Fruit fly (Drosophila melanogaster) whole organism, embryonic: Measurements from ENCODE around the gene FBXO11.
A peak's percentile ranks its signal among the peaks of the same experiment; 100 is the strongest.

ENCODE experiments used
- Aef1 ChIP-seq: fragments of 200-800 bp; sonication (Bioruptor generic); IDR thresholded peaks from 3 replicates; pipeline ENCODE4 v1.3.6; 2022; ENCODE audit warnings: missing biosample characterization, missing genetic modification characterization
- CG10543 ChIP-seq: fragments of 200-800 bp; sonication (Bioruptor generic); optimal IDR thresholded peaks from 3 replicates; lab custom pipeline; 2017; ENCODE audit warnings: missing biosample characterization, mild to moderate bottlenecking, missing genetic modification characterization, moderate library complexity
- CG11504 ChIP-seq: fragments of 200-800 bp; sonication (Bioruptor generic); optimal IDR thresholded peaks from 3 replicates; lab custom pipeline; 2019; ENCODE audit warnings: missing biosample characterization, mild to moderate bottlenecking, missing genetic modification characterization, moderate library complexity
- CG13287 ChIP-seq: fragments of 200-800 bp; sonication (Bioruptor generic); IDR thresholded peaks from 2 replicates; pipeline ENCODE4 v1.3.6; 2022; ENCODE audit warnings: missing biosample characterization, missing genetic modification characterization; ENCODE audit not compliant: partially characterized antibody
- CG15011 ChIP-seq: fragments of 200-800 bp; sonication (Bioruptor generic); optimal IDR thresholded peaks from 3 replicates; lab custom pipeline; 2018; ENCODE audit warnings: missing biosample characterization, mild to moderate bottlenecking, missing genetic modification characterization
- CG1603 ChIP-seq: fragments of 200-800 bp; sonication (Bioruptor generic); optimal IDR thresholded peaks from 2 replicates; lab custom pipeline; 2019; ENCODE audit warnings: missing biosample characterization, mild to moderate bottlenecking, missing genetic modification characterization, moderate library complexity
- CG16863 ChIP-seq: fragments of 200-800 bp; sonication (Bioruptor generic); optimal IDR thresholded peaks from 3 replicates; lab custom pipeline; 2016; ENCODE audit warnings: missing biosample characterization, missing genetic modification characterization
- CG17912 ChIP-seq: fragments of 200-800 bp; sonication (Bioruptor generic); optimal IDR thresholded peaks from 2 replicates; lab custom pipeline; 2018; ENCODE audit warnings: missing biosample characterization, mild to moderate bottlenecking, missing genetic modification characterization
- CG2678 ChIP-seq: fragments of 200-800 bp; sonication (Bioruptor generic); optimal IDR thresholded peaks from 3 replicates; lab custom pipeline; 2019; ENCODE audit warnings: missing biosample characterization, mild to moderate bottlenecking, missing genetic modification characterization, moderate library complexity
- CG31388 ChIP-seq: fragments of 200-800 bp; sonication (Bioruptor generic); optimal IDR thresholded peaks from 2 replicates; lab custom pipeline; 2016; ENCODE audit warnings: missing biosample characterization, missing genetic modification characterization
- CG32767 ChIP-seq: fragments of 200-800 bp; sonication (Bioruptor generic); IDR thresholded peaks from 2 replicates; pipeline ENCODE4 v1.3.6; 2022; ENCODE audit warnings: missing biosample characterization, missing genetic modification characterization
- CG34376 ChIP-seq: fragments of 200-800 bp; sonication (Bioruptor generic); optimal IDR thresholded peaks from 2 replicates; lab custom pipeline; 2018; ENCODE audit warnings: missing biosample characterization, mild to moderate bottlenecking, missing genetic modification characterization
- CG3995 ChIP-seq: fragments of 200-800 bp; sonication (Bioruptor generic); optimal IDR thresholded peaks from 3 replicates; lab custom pipeline; 2016; ENCODE audit warnings: missing biosample characterization, missing genetic modification characterization
- CG4730 ChIP-seq: fragments of 200-800 bp; sonication (Bioruptor generic); IDR thresholded peaks from 2 replicates; pipeline ENCODE4 v1.3.6; 2022; ENCODE audit warnings: missing biosample characterization, missing genetic modification characterization
- CG4820 ChIP-seq: fragments of 200-800 bp; sonication (Bioruptor generic); optimal IDR thresholded peaks from 3 replicates; lab custom pipeline; 2016; ENCODE audit warnings: missing biosample characterization, missing genetic modification characterization
- CG6854 ChIP-seq: fragments of 200-800 bp; sonication (Bioruptor generic); optimal IDR thresholded peaks from 3 replicates; lab custom pipeline; 2017; ENCODE audit warnings: missing biosample characterization, mild to moderate bottlenecking, missing genetic modification characterization
- Dbx ChIP-seq: fragments of 200-800 bp; sonication (Bioruptor generic); IDR thresholded peaks from 3 replicates; pipeline ENCODE4 v1.3.6; 2022; ENCODE audit warnings: missing biosample characterization, missing genetic modification characterization
- Deaf1 ChIP-seq: fragments of 200-800 bp; optimal IDR thresholded peaks from 3 replicates; lab custom pipeline; 2019; ENCODE audit warnings: missing biosample characterization, mild to moderate bottlenecking, missing genetic modification characterization, moderate library complexity
- Dip3 ChIP-seq: fragments of 200-800 bp; sonication (Bioruptor generic); optimal IDR thresholded peaks from 3 replicates; lab custom pipeline; 2016; ENCODE audit warnings: missing biosample characterization, missing genetic modification characterization
- E2f1 ChIP-seq: fragments of 200-800 bp; sonication (Bioruptor generic); IDR thresholded peaks from 2 replicates; pipeline ENCODE4 v1.3.6; 2022; ENCODE audit warnings: missing biosample characterization, missing genetic modification characterization
- E2f2 ChIP-seq: fragments of 200-800 bp; sonication (Bioruptor generic); IDR thresholded peaks from 2 replicates; pipeline ENCODE4 v1.3.6; 2022; ENCODE audit warnings: missing biosample characterization, missing genetic modification characterization
- ERR ChIP-seq: fragments of 200-800 bp; sonication (Bioruptor generic); optimal IDR thresholded peaks from 2 replicates; lab custom pipeline; 2016; ENCODE audit warnings: missing biosample characterization, missing genetic modification characterization
- HLH4C ChIP-seq: fragments of 200-800 bp; sonication (Bioruptor generic); IDR thresholded peaks from 3 replicates; pipeline ENCODE4 v1.3.6; 2022; ENCODE audit warnings: missing biosample characterization, missing genetic modification characterization; ENCODE audit not compliant: partially characterized antibody
- Hey ChIP-seq: fragments of 200-800 bp; sonication (Bioruptor generic); optimal IDR thresholded peaks from 3 replicates; lab custom pipeline; 2018; ENCODE audit warnings: missing biosample characterization, mild to moderate bottlenecking, missing genetic modification characterization
- Hmr ChIP-seq: fragments of 200-800 bp; sonication (Bioruptor generic); optimal IDR thresholded peaks from 3 replicates; lab custom pipeline; 2017; ENCODE audit warnings: mild to moderate bottlenecking, missing biosample characterization, missing genetic modification reagents, missing genetic modification characterization
- Nf-YC ChIP-seq: fragments of 200-800 bp; optimal IDR thresholded peaks from 3 replicates; lab custom pipeline; 2019; ENCODE audit warnings: missing biosample characterization, mild to moderate bottlenecking, missing genetic modification characterization, moderate library complexity
- Poxn ChIP-seq: fragments of 200-800 bp; sonication (Bioruptor generic); IDR thresholded peaks from 2 replicates; pipeline ENCODE4 v1.3.6; 2022; ENCODE audit warnings: missing biosample characterization, missing genetic modification characterization
- Scr ChIP-seq: fragments of 200-800 bp; sonication (Bioruptor generic); IDR thresholded peaks from 2 replicates; pipeline ENCODE4 v1.3.6; 2022; ENCODE audit warnings: missing biosample characterization, missing genetic modification characterization; ENCODE audit not compliant: partially characterized antibody
- ap ChIP-seq: fragments of 200-800 bp; sonication (Bioruptor generic); IDR thresholded peaks from 2 replicates; pipeline ENCODE4 v1.3.6; 2022; ENCODE audit warnings: missing biosample characterization, missing genetic modification characterization
- ara ChIP-seq: fragments of 200-800 bp; sonication (Bioruptor generic); IDR thresholded peaks from 2 replicates; pipeline ENCODE4 v1.3.6; 2022; ENCODE audit warnings: missing biosample characterization, missing genetic modification characterization
- bab2 ChIP-seq: fragments of 200-800 bp; sonication (Bioruptor generic); optimal IDR thresholded peaks from 2 replicates; lab custom pipeline; 2016; ENCODE audit warnings: missing biosample characterization, missing genetic modification characterization
- chif ChIP-seq, 2 experiments: fragments of 200-800 bp; sonication (Bioruptor generic); optimal IDR thresholded peaks; 3 replicates each; lab custom pipeline; 2016; ENCODE audit warnings: missing biosample characterization in 2 of 2, missing genetic modification characterization in 2 of 2
- chm ChIP-seq: fragments of 200-800 bp; sonication (Bioruptor generic); IDR thresholded peaks from 2 replicates; pipeline ENCODE4 v1.3.6; 2022; ENCODE audit warnings: missing biosample characterization, missing genetic modification characterization
- chn ChIP-seq: fragments of 200-800 bp; sonication (Bioruptor generic); optimal IDR thresholded peaks from 2 replicates; lab custom pipeline; 2016; ENCODE audit warnings: missing biosample characterization, missing genetic modification characterization
- dpn ChIP-seq, 2 experiments: fragments of 200-800 bp; sonication (Bioruptor generic); optimal IDR thresholded peaks; 3 replicates each; lab custom pipeline; 2016; ENCODE audit warnings: missing biosample characterization in 2 of 2, missing genetic modification characterization in 2 of 2
- h ChIP-seq: fragments of >200 bp; optimal IDR thresholded peaks from 2 replicates; lab custom pipeline; 2017
- her ChIP-seq: fragments of 200-800 bp; sonication (Bioruptor generic); optimal IDR thresholded peaks from 2 replicates; lab custom pipeline; 2016; ENCODE audit warnings: missing biosample characterization, missing genetic modification characterization
- jigr1 ChIP-seq: fragments of 200-800 bp; sonication (Bioruptor generic); IDR thresholded peaks from 3 replicates; pipeline ENCODE4 v1.3.6; 2022; ENCODE audit warnings: missing biosample characterization, missing genetic modification characterization
- kni ChIP-seq: fragments of 200-800 bp; sonication (Bioruptor generic); optimal IDR thresholded peaks from 3 replicates; lab custom pipeline; 2017; ENCODE audit warnings: mild to moderate bottlenecking, missing biosample characterization, missing genetic modification reagents, missing genetic modification characterization
- knrl ChIP-seq: fragments of 200-800 bp; sonication (Bioruptor generic); IDR thresholded peaks from 3 replicates; pipeline ENCODE4 v1.3.6; 2022; ENCODE audit warnings: missing biosample characterization, missing genetic modification characterization; ENCODE audit not compliant: partially characterized antibody
- luna ChIP-seq: fragments of 200-800 bp; sonication (Bioruptor generic); optimal IDR thresholded peaks from 2 replicates; lab custom pipeline; 2016; ENCODE audit warnings: missing biosample characterization, missing genetic modification characterization
- mld ChIP-seq: fragments of 200-800 bp; sonication (Bioruptor generic); IDR thresholded peaks from 3 replicates; pipeline ENCODE4 v1.3.6; 2022; ENCODE audit warnings: missing biosample characterization, missing genetic modification characterization; ENCODE audit not compliant: partially characterized antibody
- nom ChIP-seq: fragments of 200-800 bp; sonication (Bioruptor generic); optimal IDR thresholded peaks from 2 replicates; lab custom pipeline; 2017; ENCODE audit warnings: missing biosample characterization, missing genetic modification characterization, mild to moderate bottlenecking, moderate library complexity, missing genetic modification reagents
- onecut ChIP-seq: fragments of 200-800 bp; sonication (Bioruptor generic); IDR thresholded peaks from 2 replicates; pipeline ENCODE4 v1.3.6; 2022; ENCODE audit warnings: missing biosample characterization, missing genetic modification characterization
- pan ChIP-seq, 4 experiments: fragments of >200 bp in 3 of 4; fragments of 200-800 bp in 1 of 4; sonication (Bioruptor generic) in 1 of 4; optimal IDR thresholded peaks in 3 of 4; IDR thresholded peaks in 1 of 4; 2 replicates each; pipeline versions ENCODE4 v1.3.6 to Lab custom; 2017 to 2022; ENCODE audit warnings: missing biosample characterization in 2 of 4, missing genetic modification characterization in 2 of 4, mixed read lengths in 1 of 4
- pfk ChIP-seq: fragments of 200-800 bp; sonication (Bioruptor generic); optimal IDR thresholded peaks from 2 replicates; lab custom pipeline; 2018; ENCODE audit warnings: missing biosample characterization, mild to moderate bottlenecking, missing genetic modification characterization, moderate library complexity
- sisA ChIP-seq: fragments of 200-800 bp; sonication (Bioruptor generic); IDR thresholded peaks from 2 replicates; pipeline ENCODE4 v1.3.6; 2022; ENCODE audit warnings: missing biosample characterization, missing genetic modification characterization
- slp2 ChIP-seq: fragments of 200-800 bp; sonication (Bioruptor generic); optimal IDR thresholded peaks from 2 replicates; lab custom pipeline; 2016; ENCODE audit warnings: missing biosample characterization, missing genetic modification characterization
- tgo ChIP-seq: fragments of 200-800 bp; sonication (Bioruptor generic); IDR thresholded peaks from 3 replicates; pipeline ENCODE4 v1.3.6; 2022; ENCODE audit warnings: missing biosample characterization, missing genetic modification characterization
- tin ChIP-seq: fragments of 200-800 bp; sonication (Bioruptor generic); optimal IDR thresholded peaks from 3 replicates; lab custom pipeline; 2016; ENCODE audit warnings: missing biosample characterization, missing genetic modification characterization
- ttk ChIP-seq: fragments of 200-800 bp; sonication (Bioruptor generic); IDR thresholded peaks from 2 replicates; pipeline ENCODE4 v2.1.2; 2022; ENCODE audit warnings: missing biosample characterization, missing genetic modification characterization

Gene FBXO11

dm6 chr3R:9808946-9809545, at the start of gene FBXO11 (continued):
- TF ChIP-seq CG34376 (GFP tag; lab: Kevin White, UChicago) = no peak
- TF ChIP-seq chn (GFP tag; lab: Kevin White, UChicago) = no peak
- no peak for TF ChIP-seq ERR (GFP tag; lab: Kevin White, UChicago)
- TF ChIP-seq Aef1 (GFP tag; lab: Robert Waterston, UW) = no peak
- TF ChIP-seq Nf-YC (tag; lab: Kevin White, UChicago) = peak; percentile 90
- TF ChIP-seq HLH4C (GFP tag; lab: Robert Waterston, UW) = peak; percentile 52; the same call in 2 of the 3 replicates
- TF ChIP-seq CG4730 (GFP tag; lab: Robert Waterston, UW) = no peak
- TF ChIP-seq CG6854 = no peak
- TF ChIP-seq CG15011 (GFP tag; lab: Kevin White, UChicago) = no peak
- no peak for TF ChIP-seq Poxn (GFP tag; lab: Robert Waterston, UW)
- peak; percentile 95 for TF ChIP-seq E2f2
- TF ChIP-seq tgo (GFP tag; lab: Robert Waterston, UW) = no peak
- TF ChIP-seq Hey (tag; lab: Kevin White, UChicago) = no peak
- no peak for TF ChIP-seq CG4820
- TF ChIP-seq CG32767 = no peak
- no peak for TF ChIP-seq Dbx (GFP tag; lab: Robert Waterston, UW)
- TF ChIP-seq tin (GFP tag; lab: Kevin White, UChicago) = no peak
- no peak for TF ChIP-seq ara (GFP tag; lab: Robert Waterston, UW)
- TF ChIP-seq ttk = peak; percentile 13; the same call in 1 of the 2 replicates
- TF ChIP-seq jigr1 (GFP tag; lab: Robert Waterston, UW) = no peak
- TF ChIP-seq sisA = no peak
- TF ChIP-seq ap (GFP tag; lab: Robert Waterston, UW) = no peak
- TF ChIP-seq Deaf1 (tag; lab: Kevin White, UChicago) = no peak
- no peak for TF ChIP-seq chif (GFP tag; optimal IDR thresholded peaks at IDR 0.05; lab: Kevin White, UChicago)
- TF ChIP-seq knrl (GFP tag; lab: Robert Waterston, UW) = peak; percentile 22; the same call in 1 of the 3 replicates
- no peak for TF ChIP-seq CG31388 (GFP tag; lab: Kevin White, UChicago)
- peak; percentile 51 for TF ChIP-seq Hmr (GFP tag; lab: Kevin White, UChicago)
- no peak for TF ChIP-seq pan (optimal IDR thresholded peaks at IDR 0.05; lab: Kevin White, UChicago)
- TF ChIP-seq pan (GFP tag; optimal IDR thresholded peaks at IDR 0.05 in 1 of 2, IDR thresholded peaks at IDR 0.05 in 1 of 2) = no peak
- TF ChIP-seq bab2 = no peak
- no peak for TF ChIP-seq luna
- no peak for TF ChIP-seq Dip3 (GFP tag; lab: Kevin White, UChicago)
- TF ChIP-seq chm (GFP tag; lab: Robert Waterston, UW) = no peak
- TF ChIP-seq CG16863 (GFP tag; lab: Kevin White, UChicago) = no peak
- no peak for TF ChIP-seq CG1603 (tag; lab: Kevin White, UChicago)
- peak; percentile 70 for TF ChIP-seq CG13287 (GFP tag; lab: Robert Waterston, UW)
- TF ChIP-seq Scr (GFP tag; lab: Robert Waterston, UW) = peak; percentile 58
- TF ChIP-seq E2f1 (GFP tag; lab: Robert Waterston, UW) = no peak
- TF ChIP-seq CG3995 = no peak
- no peak for TF ChIP-seq onecut (GFP tag; lab: Robert Waterston, UW)
- TF ChIP-seq CG2678 = no peak
- TF ChIP-seq slp2 (GFP tag; lab: Kevin White, UChicago) = no peak
- no peak for TF ChIP-seq dpn (GFP tag; optimal IDR thresholded peaks at IDR 0.05; lab: Kevin White, UChicago)
- TF ChIP-seq her (GFP tag; lab: Kevin White, UChicago) = peak; percentile 1
- TF ChIP-seq CG11504 = no peak
- TF ChIP-seq nom (GFP tag; lab: Kevin White, UChicago) = peak; percentile 90
- TF ChIP-seq pfk (GFP tag; lab: Kevin White, UChicago) = no peak
- no peak for TF ChIP-seq kni (GFP tag; lab: Kevin White, UChicago)
- no peak for TF ChIP-seq mld (GFP tag; lab: Robert Waterston, UW)
- peak; percentile 2 for TF ChIP-seq CG10543 (GFP tag; lab: Kevin White, UChicago)
- no peak for TF ChIP-seq h (lab: Kevin White, UChicago)
- no peak for TF ChIP-seq CG17912 (GFP tag; lab: Kevin White, UChicago)
